Fruit fly (Drosophila melanogaster) S2 (cell line): ENCODE measurements around the gene Ptp61F.

Experiments
- CG8478 ChIP-seq: fragments of >200 bp; optimal IDR thresholded peaks from 2 replicates; lab custom pipeline; 2018
- CTCF ChIP-seq, 2 experiments: fragments of >200 bp; optimal IDR thresholded peaks; 2 replicates each; lab custom pipeline; 2018

dm6 chr3L:1332973-1333372 is 142.1 kb downstream of the Ptp61F start, which contains the start of gene msd5:
- TF ChIP-seq CG8478 (no peak), CTCF (optimal IDR thresholded peaks at IDR 0.05; lab: Kevin White, UChicago) (no peak)
